Worm (Caenorhabditis elegans) whole organism, mixed stage, embryonic: ENCODE measurements around the gene T10G3.2.

Experiments used
- blmp-1 ChIP-seq: fragments of 150-350 bp; optimal IDR thresholded peaks from 2 replicates; lab custom pipeline; 2014; ENCODE audit warnings: missing biosample characterization, missing genetic modification characterization
- elt-3 ChIP-seq: fragments of 150-350 bp; optimal IDR thresholded peaks from 2 replicates; lab custom pipeline; 2014; ENCODE audit warnings: missing biosample characterization, missing genetic modification characterization
- lin-32 ChIP-seq: fragments of 200-800 bp; sonication (Bioruptor generic); optimal IDR thresholded peaks from 2 replicates; lab custom pipeline; 2018; ENCODE audit warnings: mild to moderate bottlenecking, missing genetic modification characterization, missing compliant biosample characterization
- nhr-237 ChIP-seq: fragments of 150-350 bp; optimal IDR thresholded peaks from 2 replicates; lab custom pipeline; 2014; ENCODE audit warnings: missing biosample characterization, missing genetic modification characterization
- pha-4 ChIP-seq: fragments of 150-350 bp; optimal IDR thresholded peaks from 2 replicates; lab custom pipeline; 2018; ENCODE audit warnings: missing biosample characterization, missing genetic modification reagents, missing genetic modification characterization
- ztf-11 ChIP-seq: fragments of 150-350 bp; optimal IDR thresholded peaks from 2 replicates; lab custom pipeline; 2014; ENCODE audit warnings: missing biosample characterization, missing genetic modification characterization

ce11 chrV:13499227-13499626, 19.6 kb upstream of the T10G3.2 start:
- no peak for TF ChIP-seq lin-32 (GFP tag; lab: Kevin White, UChicago)
- TF ChIP-seq pha-4 (tag; lab: Kevin White, UChicago) = no peak
- no peak for TF ChIP-seq nhr-237 (tag; lab: Kevin White, UChicago)
- TF ChIP-seq elt-3 (tag; lab: Kevin White, UChicago) = no peak
- TF ChIP-seq ztf-11 (tag; lab: Kevin White, UChicago) = no peak
- no peak for TF ChIP-seq blmp-1 (tag; lab: Kevin White, UChicago)
